Fruit fly (Drosophila melanogaster): Measurements from ENCODE around the gene CG7271.

The CG7271 gene

DNA sequence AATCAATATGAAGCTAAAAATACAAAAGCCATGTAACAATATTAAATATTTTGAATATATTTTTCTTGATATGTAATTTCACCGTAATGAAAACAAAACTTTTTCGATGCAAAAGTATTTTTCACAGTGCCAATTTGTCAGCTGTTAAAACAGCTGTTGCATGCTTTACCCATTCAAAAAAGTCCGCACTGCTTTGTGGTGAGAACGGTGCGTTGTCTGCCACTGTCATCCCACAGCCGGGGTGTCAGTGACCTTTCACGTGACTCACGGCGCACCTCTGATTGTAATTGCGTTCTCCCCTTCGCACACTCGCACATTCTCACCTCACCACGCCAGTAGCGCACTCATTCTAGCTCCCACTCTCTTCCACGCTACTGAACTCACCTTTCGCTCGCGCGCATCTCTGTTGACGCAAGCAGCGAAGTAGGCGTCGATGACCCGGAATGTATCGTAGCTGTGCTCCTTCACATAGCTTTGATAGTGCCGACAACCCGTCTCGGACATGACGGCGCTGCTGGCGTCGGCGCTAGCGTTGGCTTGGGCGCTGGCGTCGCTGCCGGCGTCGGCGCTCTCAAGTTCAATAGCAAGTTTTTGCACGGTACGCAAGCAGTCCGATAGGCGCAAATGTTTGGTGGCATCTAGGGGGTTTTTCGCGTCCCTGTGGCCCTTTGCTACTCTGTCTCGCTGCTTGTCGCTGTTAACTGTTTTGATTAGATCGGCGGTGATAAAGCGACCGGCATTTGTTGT, 32.6 kb downstream of the CG7271 start (continued):
- TF ChIP-seq CG3281 (GFP tag; optimal IDR thresholded peaks at IDR 0.05), result peak; percentile 4
- TF ChIP-seq Asciz (GFP tag; optimal IDR thresholded peaks at IDR 0.05), result peak; percentile 26
- TF ChIP-seq ara (GFP tag; IDR thresholded peaks at IDR 0.05), result no peak
- TF ChIP-seq CG12659 (GFP tag; optimal IDR thresholded peaks at IDR 0.05), result peak; percentile 9
- 0 out of 2 replicates have a peak, but pooled peaks have one; percentile 41 for TF ChIP-seq rib (GFP tag; IDR thresholded peaks at IDR 0.05)
- TF ChIP-seq CG17802 (tag; optimal IDR thresholded peaks at IDR 0.05), result peak; percentile 14
- TF ChIP-seq CG9609 (GFP tag; optimal IDR thresholded peaks at IDR 0.05), result peak; percentile 58
- no peak for TF ChIP-seq org-1 (GFP tag; optimal IDR thresholded peaks at IDR 0.05)
- TF ChIP-seq CG17612 (GFP tag; IDR thresholded peaks at IDR 0.05), result peak; percentile 10; the same call in 1 of the 2 replicates
- TF ChIP-seq zfh1 (GFP tag; IDR thresholded peaks at IDR 0.05), result 0 out of 3 replicates have a peak, but pooled peaks have one; percentile 19
- TF ChIP-seq salm (tag; optimal IDR thresholded peaks at IDR 0.05), result no peak
- no peak for TF ChIP-seq CG12942 (GFP tag; optimal IDR thresholded peaks at IDR 0.05)
- peak; percentile 74 for TF ChIP-seq zfh2 (GFP tag; optimal IDR thresholded peaks at IDR 0.05)
- TF ChIP-seq CG10543 (GFP tag; optimal IDR thresholded peaks at IDR 0.05), result peak; percentile 43
- no peak for TF ChIP-seq CG15269 (tag; optimal IDR thresholded peaks at IDR 0.05)
- TF ChIP-seq chinmo (GFP tag; IDR thresholded peaks at IDR 0.05; ENCODE audit: partially characterized antibody), result peak; percentile 79; the same call in 3 of the 4 replicates
- no peak for TF ChIP-seq CG7271 (tag; optimal IDR thresholded peaks at IDR 0.05)
- no peak for TF ChIP-seq Eip74EF (GFP tag; optimal IDR thresholded peaks at IDR 0.05)
- TF ChIP-seq gfzf (GFP tag; optimal IDR thresholded peaks at IDR 0.05), result no peak
- peak; percentile 44 for TF ChIP-seq CG1603 (tag; optimal IDR thresholded peaks at IDR 0.05)
- TF ChIP-seq bowl (GFP tag; IDR thresholded peaks at IDR 0.05), result no peak
- TF ChIP-seq CG2875 (GFP tag; optimal IDR thresholded peaks at IDR 0.05), result no peak
- peak; percentile 29; the same call in 1 of the 3 replicates for TF ChIP-seq tgo (GFP tag; IDR thresholded peaks at IDR 0.05)
- peak; percentile 82 for TF ChIP-seq Dll (GFP tag; IDR thresholded peaks at IDR 0.05; ENCODE audit: partially characterized antibody)
- no peak for TF ChIP-seq CG7745 (tag; optimal IDR thresholded peaks at IDR 0.05)
- TF ChIP-seq Fer3 (tag; optimal IDR thresholded peaks at IDR 0.05), result peak; percentile 32
- TF ChIP-seq yki (optimal IDR thresholded peaks at IDR 0.05), result no peak
- no peak for TF ChIP-seq toy (GFP tag; IDR thresholded peaks at IDR 0.05)
- TF ChIP-seq cad (GFP tag; optimal IDR thresholded peaks at IDR 0.05), result no peak
- TF ChIP-seq Dbx (GFP tag; IDR thresholded peaks at IDR 0.05), result peak; percentile 72
- TF ChIP-seq prd (optimal IDR thresholded peaks at IDR 0.05), result no peak
- TF ChIP-seq prd (GFP tag; IDR thresholded peaks at IDR 0.05), result peak; percentile 49
- TF ChIP-seq Scr (GFP tag; IDR thresholded peaks at IDR 0.05; ENCODE audit: partially characterized antibody), result peak; percentile 75
- TF ChIP-seq kni (GFP tag; optimal IDR thresholded peaks at IDR 0.05), result peak; percentile 91
- TF ChIP-seq ERR (GFP tag; optimal IDR thresholded peaks at IDR 0.05), result peak; percentile 63
- TF ChIP-seq jing (GFP tag; optimal IDR thresholded peaks at IDR 0.05), result no peak
- TF ChIP-seq run (tag; optimal IDR thresholded peaks at IDR 0.05), result no peak
- no peak for TF ChIP-seq HLH3B (GFP tag; IDR thresholded peaks at IDR 0.05)
- TF ChIP-seq lov (optimal IDR thresholded peaks at IDR 0.05), result no peak
- peak; percentile 61; the same call in 1 of the 3 replicates for TF ChIP-seq lov (GFP tag; IDR thresholded peaks at IDR 0.05)
- peak; percentile 45 for TF ChIP-seq Chrac-16 (GFP tag; optimal IDR thresholded peaks at IDR 0.05)
- TF ChIP-seq z (GFP tag; IDR thresholded peaks at IDR 0.05), result 0 out of 3 replicates have a peak, but pooled peaks have one; percentile 21
- no peak for TF ChIP-seq klu (GFP tag; IDR thresholded peaks at IDR 0.05)
- TF ChIP-seq CG6654 (GFP tag; optimal IDR thresholded peaks at IDR 0.05), result no peak
- TF ChIP-seq fd3F (GFP tag; optimal IDR thresholded peaks at IDR 0.05), result no peak
- no peak for TF ChIP-seq CG6765 (GFP tag; optimal IDR thresholded peaks at IDR 0.05)
- no peak for TF ChIP-seq sqz (GFP tag; optimal IDR thresholded peaks at IDR 0.05)
- no peak for TF ChIP-seq CG12299 (tag; optimal IDR thresholded peaks at IDR 0.05)
- TF ChIP-seq CG14860 (GFP tag; IDR thresholded peaks at IDR 0.05; ENCODE audit: partially characterized antibody), result peak; percentile 9; the same call in 1 of the 3 replicates
